Worm (Caenorhabditis elegans) whole organism, L4/young adult: ENCODE results near the gene R160.13.

Source experiments
- W03F9.2 ChIP-seq: fragments of 150-350 bp; optimal IDR thresholded peaks from 2 replicates; lab custom pipeline; 2014; ENCODE audit warnings: missing biosample characterization, missing genetic modification characterization
- him-1 ChIP-seq: sonication (generic microtip); optimal IDR thresholded peaks from 2 replicates; lab custom pipeline; 2016; ENCODE audit warnings: missing genotype, missing genetic modification reagents, missing genetic modification characterization, missing compliant biosample characterization

DNA sequence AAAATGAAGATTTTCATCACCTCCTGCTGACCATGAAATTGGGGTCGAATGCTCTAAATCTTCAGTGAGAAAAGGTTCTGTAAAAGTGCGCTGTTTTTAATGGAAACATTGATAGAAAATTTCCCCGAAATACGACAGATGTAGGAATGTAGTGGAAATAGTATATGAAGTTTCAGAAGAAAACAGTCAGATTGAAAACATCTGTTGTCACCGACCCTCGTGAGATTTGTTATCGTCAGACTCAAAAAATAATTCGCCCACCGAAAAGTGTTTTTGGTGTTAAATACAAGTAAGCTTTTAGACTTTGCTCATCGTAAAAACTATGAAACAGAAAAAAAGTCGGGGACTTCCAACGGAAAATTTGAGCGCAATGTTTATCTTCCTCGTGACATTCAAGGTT is 6.4 kb downstream of the R160.13 start, which contains the start of gene F14H12.8:
- no peak for TF ChIP-seq W03F9.2 (tag; lab: Kevin White, UChicago)
- TF ChIP-seq him-1 (tag; lab: Kevin White, UChicago): no peak
